Worm (Caenorhabditis elegans) whole organism, L4/young adult: ENCODE results near the gene R13H7.2.
A peak's percentile ranks its signal among the peaks of the same experiment; 100 is the strongest.

ENCODE experiments used
- W03F9.2 ChIP-seq: fragments of 150-350 bp; optimal IDR thresholded peaks from 2 replicates; lab custom pipeline; 2014; ENCODE audit warnings: missing biosample characterization, missing genetic modification characterization
- him-1 ChIP-seq: sonication (generic microtip); optimal IDR thresholded peaks from 2 replicates; lab custom pipeline; 2016; ENCODE audit warnings: missing genotype, missing genetic modification reagents, missing genetic modification characterization, missing compliant biosample characterization

DNA sequence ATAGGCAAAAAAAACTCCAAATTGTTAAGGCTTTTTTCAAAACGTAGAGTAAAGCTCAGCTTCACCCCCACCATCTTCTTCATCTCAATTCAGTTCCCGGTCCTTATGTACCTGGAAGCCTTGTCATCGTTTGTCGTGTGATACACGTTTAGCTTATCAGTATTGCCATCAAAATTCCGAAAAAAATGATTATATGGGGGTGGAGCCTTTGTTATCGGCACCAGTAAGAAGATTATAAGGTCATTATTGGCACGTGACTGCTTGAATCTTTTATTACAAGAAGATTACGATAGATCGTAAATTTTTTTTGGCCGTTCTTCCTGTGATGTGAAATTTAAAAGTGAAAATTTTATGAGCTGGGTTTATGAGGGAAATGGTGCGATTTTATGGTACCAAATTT is 21.2 kb upstream of the R13H7.2 start:
- TF ChIP-seq W03F9.2 (tag; lab: Kevin White, UChicago) (peak; percentile 23), him-1 (tag; lab: Kevin White, UChicago) (no peak)
